Fruit fly (Drosophila melanogaster) whole organism, embryonic: ENCODE results near the gene DENR.

ENCODE experiments used
- Antp ChIP-seq: fragments of 200-800 bp; sonication (Bioruptor generic); optimal IDR thresholded peaks from 3 replicates; lab custom pipeline; 2016; ENCODE audit warnings: missing biosample characterization, missing genetic modification characterization
- Blimp-1 ChIP-seq: fragments of 200-800 bp; sonication (Bioruptor generic); optimal IDR thresholded peaks from 3 replicates; lab custom pipeline; 2018; ENCODE audit warnings: missing biosample characterization, missing genetic modification characterization, mild to moderate bottlenecking, moderate library complexity, missing genetic modification reagents
- CG10565 ChIP-seq: fragments of 200-800 bp; sonication (Bioruptor generic); optimal IDR thresholded peaks from 3 replicates; lab custom pipeline; 2016; ENCODE audit warnings: missing biosample characterization, mild to moderate bottlenecking, missing genetic modification characterization
- CG10959 ChIP-seq: fragments of 200-800 bp; sonication (Bioruptor generic); IDR thresholded peaks from 2 replicates; pipeline ENCODE4 v1.3.6; 2022; ENCODE audit warnings: missing biosample characterization, missing genetic modification characterization
- CG11504 ChIP-seq: fragments of 200-800 bp; sonication (Bioruptor generic); optimal IDR thresholded peaks from 3 replicates; lab custom pipeline; 2019; ENCODE audit warnings: missing biosample characterization, mild to moderate bottlenecking, missing genetic modification characterization, moderate library complexity
- CG11560 ChIP-seq: fragments of 200-800 bp; sonication (Bioruptor generic); IDR thresholded peaks from 3 replicates; pipeline ENCODE4 v1.3.6; 2022; ENCODE audit warnings: missing biosample characterization, missing genetic modification characterization
- CG11723 ChIP-seq: fragments of 200-800 bp; sonication (Bioruptor generic); optimal IDR thresholded peaks from 2 replicates; lab custom pipeline; 2017; ENCODE audit warnings: missing biosample characterization, mild to moderate bottlenecking, missing genetic modification characterization
- CG12071 ChIP-seq: fragments of 200-800 bp; sonication (Bioruptor generic); optimal IDR thresholded peaks from 3 replicates; lab custom pipeline; 2018; ENCODE audit warnings: missing biosample characterization, mild to moderate bottlenecking, missing genetic modification characterization
- CG12299 ChIP-seq: fragments of 200-800 bp; sonication (Bioruptor generic); optimal IDR thresholded peaks from 2 replicates; lab custom pipeline; 2018; ENCODE audit warnings: missing biosample characterization, mild to moderate bottlenecking, missing genetic modification characterization
- CG15696 ChIP-seq: fragments of 200-800 bp; sonication (Bioruptor generic); optimal IDR thresholded peaks from 2 replicates; lab custom pipeline; 2019; ENCODE audit warnings: missing biosample characterization, mild to moderate bottlenecking, missing genetic modification characterization, moderate library complexity
- CG17612 ChIP-seq: fragments of 200-800 bp; sonication (Bioruptor generic); IDR thresholded peaks from 2 replicates; pipeline ENCODE4 v1.3.6; 2022; ENCODE audit warnings: missing biosample characterization, missing genetic modification characterization
- CG18764 ChIP-seq: fragments of 200-800 bp; sonication (Bioruptor generic); optimal IDR thresholded peaks from 3 replicates; lab custom pipeline; 2016; ENCODE audit warnings: missing biosample characterization, missing genetic modification characterization
- CG4730 ChIP-seq: fragments of 200-800 bp; sonication (Bioruptor generic); IDR thresholded peaks from 2 replicates; pipeline ENCODE4 v1.3.6; 2022; ENCODE audit warnings: missing biosample characterization, missing genetic modification characterization
- CG5180 ChIP-seq: fragments of 200-800 bp; sonication (Bioruptor generic); optimal IDR thresholded peaks from 3 replicates; lab custom pipeline; 2017; ENCODE audit warnings: missing biosample characterization, missing genetic modification characterization, mild to moderate bottlenecking, moderate library complexity, missing genetic modification reagents
- CG5245 ChIP-seq: fragments of 200-800 bp; sonication (Bioruptor generic); optimal IDR thresholded peaks from 3 replicates; lab custom pipeline; 2016; ENCODE audit warnings: missing biosample characterization, missing genetic modification characterization
- CG6272 ChIP-seq: fragments of 200-800 bp; sonication (Bioruptor generic); IDR thresholded peaks from 2 replicates; pipeline ENCODE4 v1.3.6; 2022; ENCODE audit warnings: missing biosample characterization, missing genetic modification characterization
- CG7963 ChIP-seq: fragments of 200-800 bp; sonication (Bioruptor generic); IDR thresholded peaks from 3 replicates; pipeline ENCODE4 v1.3.6; 2022; ENCODE audit warnings: missing biosample characterization, missing genetic modification characterization; ENCODE audit not compliant: partially characterized antibody
- CG9727 ChIP-seq: fragments of 200-800 bp; sonication (Bioruptor generic); optimal IDR thresholded peaks from 3 replicates; lab custom pipeline; 2017; ENCODE audit warnings: missing biosample characterization, mild to moderate bottlenecking, missing genetic modification characterization
- CHES-1-like ChIP-seq: fragments of 200-800 bp; sonication (Bioruptor generic); optimal IDR thresholded peaks from 2 replicates; lab custom pipeline; 2016; ENCODE audit warnings: missing biosample characterization, missing genetic modification characterization
- Dad ChIP-seq: fragments of 200-800 bp; sonication (Bioruptor generic); optimal IDR thresholded peaks from 3 replicates; lab custom pipeline; 2016; ENCODE audit warnings: missing biosample characterization, missing genetic modification characterization
- Doc3 ChIP-seq: fragments of 200-800 bp; sonication (Bioruptor generic); IDR thresholded peaks from 3 replicates; pipeline ENCODE4 v1.3.6; 2022; ENCODE audit warnings: missing biosample characterization, missing genetic modification characterization; ENCODE audit not compliant: partially characterized antibody
- Dp ChIP-seq: fragments of 200-800 bp; sonication (Bioruptor generic); optimal IDR thresholded peaks from 2 replicates; lab custom pipeline; 2018; ENCODE audit warnings: missing biosample characterization, mild to moderate bottlenecking, missing genetic modification characterization, moderate library complexity
- E2f2 ChIP-seq: fragments of 200-800 bp; sonication (Bioruptor generic); IDR thresholded peaks from 2 replicates; pipeline ENCODE4 v1.3.6; 2022; ENCODE audit warnings: missing biosample characterization, missing genetic modification characterization
- Fer2 ChIP-seq: fragments of 200-800 bp; sonication (Bioruptor generic); optimal IDR thresholded peaks from 2 replicates; lab custom pipeline; 2018; ENCODE audit warnings: missing biosample characterization, mild to moderate bottlenecking, missing genetic modification characterization, moderate library complexity
- Hmx ChIP-seq: fragments of 200-800 bp; sonication (Bioruptor generic); optimal IDR thresholded peaks from 2 replicates; lab custom pipeline; 2016; ENCODE audit warnings: missing biosample characterization, missing genetic modification characterization
- Hsf ChIP-seq: fragments of 200-800 bp; sonication (Bioruptor generic); optimal IDR thresholded peaks from 3 replicates; lab custom pipeline; 2016; ENCODE audit warnings: missing biosample characterization, missing genetic modification characterization
- MESR4 ChIP-seq: fragments of 200-800 bp; sonication (Bioruptor generic); optimal IDR thresholded peaks from 2 replicates; lab custom pipeline; 2018; ENCODE audit warnings: missing biosample characterization, mild to moderate bottlenecking, missing genetic modification characterization, moderate library complexity
- Neu2 ChIP-seq: fragments of 200-800 bp; sonication (Bioruptor generic); optimal IDR thresholded peaks from 3 replicates; lab custom pipeline; 2016; ENCODE audit warnings: missing biosample characterization, missing genetic modification characterization, borderline replicate concordance
- Opbp ChIP-seq: fragments of 200-800 bp; sonication (Bioruptor generic); IDR thresholded peaks from 3 replicates; pipeline ENCODE4 v1.3.6; 2022; ENCODE audit warnings: missing biosample characterization, missing genetic modification characterization; ENCODE audit not compliant: partially characterized antibody
- Sin3A ChIP-seq: fragments of >200 bp; optimal IDR thresholded peaks from 2 replicates; lab custom pipeline; 2018
- Six4 ChIP-seq: fragments of 200-800 bp; sonication (Bioruptor generic); optimal IDR thresholded peaks from 2 replicates; lab custom pipeline; 2016; ENCODE audit warnings: missing biosample characterization, missing genetic modification characterization
- Xbp1 ChIP-seq: fragments of 200-800 bp; sonication (Bioruptor generic); optimal IDR thresholded peaks from 3 replicates; lab custom pipeline; 2016; ENCODE audit warnings: missing biosample characterization, mild to moderate bottlenecking, missing genetic modification characterization
- btn ChIP-seq: fragments of 200-800 bp; sonication (Bioruptor generic); optimal IDR thresholded peaks from 2 replicates; lab custom pipeline; 2016; ENCODE audit warnings: missing biosample characterization, missing genetic modification characterization
- chif ChIP-seq, 2 experiments: fragments of 200-800 bp; sonication (Bioruptor generic); optimal IDR thresholded peaks; 3 replicates each; lab custom pipeline; 2016; ENCODE audit warnings: missing biosample characterization in 2 of 2, missing genetic modification characterization in 2 of 2
- chm ChIP-seq: fragments of 200-800 bp; sonication (Bioruptor generic); IDR thresholded peaks from 2 replicates; pipeline ENCODE4 v1.3.6; 2022; ENCODE audit warnings: missing biosample characterization, missing genetic modification characterization
- dmrt99B ChIP-seq: fragments of 200-800 bp; sonication (Bioruptor generic); optimal IDR thresholded peaks from 2 replicates; lab custom pipeline; 2018; ENCODE audit warnings: missing biosample characterization, mild to moderate bottlenecking, missing genetic modification characterization, moderate library complexity
- exex ChIP-seq: fragments of 200-800 bp; sonication (Bioruptor generic); optimal IDR thresholded peaks from 4 replicates; lab custom pipeline; 2018; ENCODE audit warnings: missing biosample characterization, mild to moderate bottlenecking, missing genetic modification characterization, moderate library complexity
- fd64A ChIP-seq: fragments of 200-800 bp; sonication (Bioruptor generic); optimal IDR thresholded peaks from 3 replicates; lab custom pipeline; 2018; ENCODE audit warnings: missing biosample characterization, mild to moderate bottlenecking, missing genetic modification characterization
- gsb-n ChIP-seq: fragments of 200-800 bp; sonication (Bioruptor generic); optimal IDR thresholded peaks from 3 replicates; lab custom pipeline; 2018; ENCODE audit warnings: missing biosample characterization, mild to moderate bottlenecking, missing genetic modification characterization
- jing ChIP-seq: fragments of 200-800 bp; sonication (Bioruptor generic); optimal IDR thresholded peaks from 2 replicates; lab custom pipeline; 2018; ENCODE audit warnings: missing biosample characterization, mild to moderate bottlenecking, missing genetic modification characterization
- jumu ChIP-seq: fragments of 200-800 bp; sonication (Bioruptor generic); optimal IDR thresholded peaks from 3 replicates; lab custom pipeline; 2016; ENCODE audit warnings: missing biosample characterization, missing genetic modification characterization
- kay ChIP-seq: fragments of 200-800 bp; sonication (Bioruptor generic); optimal IDR thresholded peaks from 2 replicates; lab custom pipeline; 2016; ENCODE audit warnings: missing biosample characterization, missing genetic modification characterization
- mam ChIP-seq: fragments of 200-800 bp; sonication (Bioruptor generic); optimal IDR thresholded peaks from 3 replicates; lab custom pipeline; 2016; ENCODE audit warnings: missing biosample characterization, missing genetic modification characterization
- nerfin-1 ChIP-seq: fragments of 200-800 bp; sonication (Bioruptor generic); optimal IDR thresholded peaks from 3 replicates; lab custom pipeline; 2019; ENCODE audit warnings: missing biosample characterization, mild to moderate bottlenecking, missing genetic modification characterization, moderate library complexity
- slbo ChIP-seq: fragments of 200-800 bp; sonication (Bioruptor generic); IDR thresholded peaks from 2 replicates; pipeline ENCODE4 v1.3.6; 2022; ENCODE audit warnings: missing biosample characterization, missing genetic modification characterization
- slou ChIP-seq: fragments of 200-800 bp; sonication (Bioruptor generic); optimal IDR thresholded peaks from 3 replicates; lab custom pipeline; 2016; ENCODE audit warnings: missing biosample characterization, missing genetic modification characterization
- stc ChIP-seq: fragments of 200-800 bp; sonication (Bioruptor generic); IDR thresholded peaks from 2 replicates; pipeline ENCODE4 v1.3.6; 2022; ENCODE audit warnings: missing biosample characterization, missing genetic modification characterization
- sug ChIP-seq: fragments of 200-800 bp; optimal IDR thresholded peaks from 2 replicates; lab custom pipeline; 2019; ENCODE audit warnings: missing biosample characterization, mild to moderate bottlenecking, missing genetic modification characterization, moderate library complexity
- toy ChIP-seq: fragments of 200-800 bp; sonication (Bioruptor generic); IDR thresholded peaks from 2 replicates; pipeline ENCODE4 v1.3.6; 2022; ENCODE audit warnings: missing biosample characterization, missing genetic modification characterization
- ttk ChIP-seq: fragments of 200-800 bp; sonication (Bioruptor generic); IDR thresholded peaks from 2 replicates; pipeline ENCODE4 v2.1.2; 2022; ENCODE audit warnings: missing biosample characterization, missing genetic modification characterization
- vnd ChIP-seq: fragments of 200-800 bp; sonication (Bioruptor generic); IDR thresholded peaks from 3 replicates; pipeline ENCODE4 v1.3.6; 2022; ENCODE audit warnings: missing biosample characterization, missing genetic modification characterization; ENCODE audit not compliant: partially characterized antibody
- z ChIP-seq: fragments of 200-800 bp; sonication (Bioruptor generic); IDR thresholded peaks from 3 replicates; pipeline ENCODE4 v1.3.6; 2022; ENCODE audit warnings: missing biosample characterization, missing genetic modification characterization

Gene DENR

dm6 chrX:16839905-16840304 lies 46.5 kb downstream of the DENR start (continued):
- TF ChIP-seq CG11723 (GFP tag; lab: Kevin White, UChicago) (no peak), gsb-n (tag; lab: Kevin White, UChicago) (no peak), CG6272 (GFP tag; lab: Robert Waterston, UW) (no peak), CG17612 (GFP tag; lab: Robert Waterston, UW) (no peak), jumu (GFP tag; lab: Kevin White, UChicago) (no peak), CG5180 (GFP tag; lab: Kevin White, UChicago) (no peak), jing (GFP tag; lab: Kevin White, UChicago) (no peak), MESR4 (no peak), CG18764 (GFP tag; lab: Kevin White, UChicago) (no peak), Sin3A (no peak), vnd (GFP tag; lab: Robert Waterston, UW) (no peak), chif (GFP tag; optimal IDR thresholded peaks at IDR 0.05; lab: Kevin White, UChicago) (peak in 1 of 2 experiments; percentile 7), kay (GFP tag; lab: Kevin White, UChicago) (no peak), CHES-1-like (GFP tag; lab: Kevin White, UChicago) (peak; percentile 0), CG11560 (no peak), btn (GFP tag; lab: Kevin White, UChicago) (no peak), CG4730 (GFP tag; lab: Robert Waterston, UW) (no peak), CG11504 (tag; lab: Kevin White, UChicago) (peak; percentile 19), Antp (no peak), Doc3 (GFP tag; lab: Robert Waterston, UW) (no peak), CG10959 (GFP tag; lab: Robert Waterston, UW) (no peak), Hmx (GFP tag; lab: Kevin White, UChicago) (no peak), Dad (GFP tag; lab: Kevin White, UChicago) (no peak), dmrt99B (tag; lab: Kevin White, UChicago) (no peak), nerfin-1 (no peak), CG12071 (no peak), CG15696 (no peak), CG5245 (GFP tag; lab: Kevin White, UChicago) (no peak), z (GFP tag; lab: Robert Waterston, UW) (no peak), E2f2 (GFP tag; lab: Robert Waterston, UW) (peak; percentile 80), Six4 (GFP tag; lab: Kevin White, UChicago) (no peak), exex (tag; lab: Kevin White, UChicago) (no peak), Blimp-1 (GFP tag; lab: Kevin White, UChicago) (no peak), CG12299 (no peak), stc (no peak), Fer2 (tag; lab: Kevin White, UChicago) (no peak), Opbp (GFP tag; lab: Robert Waterston, UW) (peak; percentile 58; the same call in 2 of the 3 replicates), CG10565 (GFP tag; lab: Kevin White, UChicago) (no peak), slou (GFP tag; lab: Kevin White, UChicago) (no peak), Dp (GFP tag; lab: Kevin White, UChicago) (peak; percentile 69), slbo (GFP tag; lab: Robert Waterston, UW) (peak; percentile 57), fd64A (no peak), toy (GFP tag; lab: Robert Waterston, UW) (no peak), CG9727 (no peak), chm (GFP tag; lab: Robert Waterston, UW) (no peak), ttk (GFP tag; lab: Robert Waterston, UW) (peak; percentile 14; the same call in 1 of the 2 replicates), mam (GFP tag; lab: Kevin White, UChicago) (peak; percentile 29), Xbp1 (GFP tag; lab: Kevin White, UChicago) (no peak), Hsf (GFP tag; lab: Kevin White, UChicago) (no peak), Neu2 (no peak), CG7963 (GFP tag; lab: Robert Waterston, UW) (no peak), sug (tag; lab: Kevin White, UChicago) (no peak)
